Fruit fly (Drosophila melanogaster) whole organism, embryonic: ENCODE measurements around the gene SCaMC.

Source experiments
- Ada2b ChIP-seq: fragments of 200-800 bp; sonication (Bioruptor generic); IDR thresholded peaks from 2 replicates; pipeline ENCODE4 v1.3.6; 2022; ENCODE audit warnings: missing biosample characterization, missing genetic modification characterization
- Bgb ChIP-seq: fragments of 200-800 bp; sonication (Bioruptor generic); IDR thresholded peaks from 2 replicates; pipeline ENCODE4 v1.3.6; 2022; ENCODE audit warnings: missing biosample characterization, missing genetic modification characterization; ENCODE audit not compliant: partially characterized antibody
- CG10366 ChIP-seq: fragments of 200-800 bp; sonication (Bioruptor generic); IDR thresholded peaks from 2 replicates; pipeline ENCODE4 v1.3.6; 2022; ENCODE audit warnings: missing biosample characterization, missing genetic modification characterization
- CG11247 ChIP-seq: fragments of 200-800 bp; sonication (Bioruptor generic); IDR thresholded peaks from 2 replicates; pipeline ENCODE4 v1.3.6; 2022; ENCODE audit warnings: missing biosample characterization, missing genetic modification characterization
- CG11456 ChIP-seq: fragments of 200-800 bp; sonication (Bioruptor generic); IDR thresholded peaks from 3 replicates; pipeline ENCODE4 v1.3.6; 2022; ENCODE audit warnings: missing biosample characterization, missing genetic modification characterization
- CG11560 ChIP-seq: fragments of 200-800 bp; sonication (Bioruptor generic); IDR thresholded peaks from 3 replicates; pipeline ENCODE4 v1.3.6; 2022; ENCODE audit warnings: missing biosample characterization, missing genetic modification characterization
- CG14710 ChIP-seq: fragments of 200-800 bp; sonication (Bioruptor generic); optimal IDR thresholded peaks from 3 replicates; lab custom pipeline; 2019; ENCODE audit warnings: missing biosample characterization, mild to moderate bottlenecking, missing genetic modification characterization, moderate library complexity
- CG16813 ChIP-seq: fragments of 200-800 bp; sonication (Bioruptor generic); IDR thresholded peaks from 3 replicates; pipeline ENCODE4 v1.3.6; 2022; ENCODE audit warnings: missing biosample characterization, missing genetic modification characterization; ENCODE audit not compliant: partially characterized antibody
- CG17186 ChIP-seq: fragments of 200-800 bp; sonication (Bioruptor generic); optimal IDR thresholded peaks from 3 replicates; lab custom pipeline; 2017; ENCODE audit warnings: missing biosample characterization, missing genetic modification reagents, missing genetic modification characterization
- CG18262 ChIP-seq: fragments of 200-800 bp; optimal IDR thresholded peaks from 3 replicates; lab custom pipeline; 2019; ENCODE audit warnings: missing biosample characterization, mild to moderate bottlenecking, missing genetic modification characterization, moderate library complexity
- CG2116 ChIP-seq: fragments of 200-800 bp; sonication (Bioruptor generic); optimal IDR thresholded peaks from 3 replicates; lab custom pipeline; 2018; ENCODE audit warnings: missing biosample characterization, mild to moderate bottlenecking, missing genetic modification characterization
- CG34224 ChIP-seq: fragments of 200-800 bp; sonication (Bioruptor generic); IDR thresholded peaks from 3 replicates; pipeline ENCODE4 v1.3.6; 2022; ENCODE audit warnings: missing biosample characterization, missing genetic modification characterization; ENCODE audit not compliant: partially characterized antibody
- CG3847 ChIP-seq: fragments of 200-800 bp; sonication (Bioruptor generic); IDR thresholded peaks from 2 replicates; pipeline ENCODE4 v1.3.6; 2022; ENCODE audit warnings: missing biosample characterization, missing genetic modification characterization
- CG43689 ChIP-seq: fragments of 200-800 bp; sonication (Bioruptor generic); IDR thresholded peaks from 2 replicates; pipeline ENCODE4 v1.3.6; 2022; ENCODE audit warnings: missing biosample characterization, missing genetic modification characterization
- CG4617 ChIP-seq: fragments of 200-800 bp; sonication (Bioruptor generic); optimal IDR thresholded peaks from 3 replicates; lab custom pipeline; 2016; ENCODE audit warnings: missing biosample characterization, missing genetic modification characterization, borderline replicate concordance
- CG4854 ChIP-seq: fragments of 200-800 bp; sonication (Bioruptor generic); optimal IDR thresholded peaks from 2 replicates; lab custom pipeline; 2016; ENCODE audit warnings: missing biosample characterization, missing genetic modification characterization, inconsistent platforms
- CG6272 ChIP-seq: fragments of 200-800 bp; sonication (Bioruptor generic); IDR thresholded peaks from 2 replicates; pipeline ENCODE4 v1.3.6; 2022; ENCODE audit warnings: missing biosample characterization, missing genetic modification characterization
- CG9215 ChIP-seq: fragments of 200-800 bp; sonication (Bioruptor generic); IDR thresholded peaks from 2 replicates; pipeline ENCODE4 v1.3.6; 2022; ENCODE audit warnings: missing biosample characterization, missing genetic modification characterization
- CG9797 ChIP-seq: fragments of 200-800 bp; sonication (Bioruptor generic); optimal IDR thresholded peaks from 3 replicates; lab custom pipeline; 2018; ENCODE audit warnings: missing biosample characterization, mild to moderate bottlenecking, missing genetic modification characterization
- CHES-1-like ChIP-seq: fragments of 200-800 bp; sonication (Bioruptor generic); optimal IDR thresholded peaks from 2 replicates; lab custom pipeline; 2016; ENCODE audit warnings: missing biosample characterization, missing genetic modification characterization
- Gug ChIP-seq: fragments of 200-800 bp; sonication (Bioruptor generic); IDR thresholded peaks from 4 replicates; pipeline ENCODE4 v1.3.6; 2022; ENCODE audit warnings: missing biosample characterization, missing genetic modification characterization
- HmgD ChIP-seq: fragments of 200-800 bp; sonication (Bioruptor generic); optimal IDR thresholded peaks from 3 replicates; lab custom pipeline; 2016; ENCODE audit warnings: missing biosample characterization, missing genetic modification characterization
- Med ChIP-seq: fragments of 200-800 bp; sonication (Bioruptor generic); peaks from one replicate; lab custom pipeline; 2016; ENCODE audit warnings: missing biosample characterization, missing genetic modification characterization, mild to moderate bottlenecking, inconsistent platforms, moderate library complexity
- Myb ChIP-seq: fragments of 200-800 bp; sonication (Bioruptor generic); optimal IDR thresholded peaks from 2 replicates; lab custom pipeline; 2016; ENCODE audit warnings: missing biosample characterization, missing genetic modification characterization
- NFAT ChIP-seq: fragments of 200-800 bp; sonication (Bioruptor generic); IDR thresholded peaks from 2 replicates; pipeline ENCODE4 v1.3.6; 2022; ENCODE audit warnings: missing biosample characterization, missing genetic modification characterization
- Nf-YC ChIP-seq: fragments of 200-800 bp; optimal IDR thresholded peaks from 3 replicates; lab custom pipeline; 2019; ENCODE audit warnings: missing biosample characterization, mild to moderate bottlenecking, missing genetic modification characterization, moderate library complexity
- Rfx ChIP-seq: fragments of 200-800 bp; sonication (Bioruptor generic); IDR thresholded peaks from 2 replicates; pipeline ENCODE4 v1.3.6; 2022; ENCODE audit warnings: missing biosample characterization, missing genetic modification characterization
- Xrp1 ChIP-seq: fragments of 200-800 bp; sonication (Bioruptor generic); IDR thresholded peaks from 2 replicates; pipeline ENCODE4 v1.3.6; 2022; ENCODE audit warnings: missing biosample characterization, missing genetic modification characterization
- amos ChIP-seq: fragments of 200-800 bp; sonication (Bioruptor generic); IDR thresholded peaks from 2 replicates; pipeline ENCODE4 v1.3.6; 2022; ENCODE audit warnings: missing biosample characterization, missing genetic modification characterization; ENCODE audit not compliant: partially characterized antibody
- bbx ChIP-seq: fragments of 200-800 bp; sonication (Bioruptor generic); IDR thresholded peaks from 2 replicates; pipeline ENCODE4 v1.3.6; 2022; ENCODE audit warnings: missing biosample characterization, missing genetic modification characterization; ENCODE audit not compliant: partially characterized antibody
- chinmo ChIP-seq: fragments of 200-800 bp; sonication (Bioruptor generic); IDR thresholded peaks from 4 replicates; pipeline ENCODE4 v1.3.6; 2022; ENCODE audit warnings: missing biosample characterization, missing genetic modification characterization; ENCODE audit not compliant: partially characterized antibody
- chn ChIP-seq: fragments of 200-800 bp; sonication (Bioruptor generic); optimal IDR thresholded peaks from 2 replicates; lab custom pipeline; 2016; ENCODE audit warnings: missing biosample characterization, missing genetic modification characterization
- corto ChIP-seq: fragments of 200-800 bp; sonication (Bioruptor generic); optimal IDR thresholded peaks from 2 replicates; lab custom pipeline; 2016; ENCODE audit warnings: missing biosample characterization, mild to moderate bottlenecking, missing genetic modification characterization, moderate library complexity
- crc ChIP-seq: fragments of 200-800 bp; sonication (Bioruptor generic); optimal IDR thresholded peaks from 2 replicates; lab custom pipeline; 2016; ENCODE audit warnings: missing biosample characterization, missing genetic modification characterization
- crp ChIP-seq, 2 experiments: fragments of 200-800 bp; sonication (Bioruptor generic); optimal IDR thresholded peaks; 2 replicates in 1 of 2; 3 replicates in 1 of 2; lab custom pipeline; 2017; ENCODE audit warnings: missing biosample characterization in 2 of 2, missing genetic modification characterization in 2 of 2, mild to moderate bottlenecking in 1 of 2, moderate library complexity in 1 of 2
- fd96Cb ChIP-seq: fragments of 200-800 bp; sonication (Bioruptor generic); optimal IDR thresholded peaks from 2 replicates; lab custom pipeline; 2018; ENCODE audit warnings: missing biosample characterization, mild to moderate bottlenecking, missing genetic modification characterization, moderate library complexity
- gfzf ChIP-seq: fragments of 200-800 bp; sonication (Bioruptor generic); optimal IDR thresholded peaks from 2 replicates; lab custom pipeline; 2016; ENCODE audit warnings: missing biosample characterization, mild to moderate bottlenecking, missing genetic modification characterization, moderate library complexity
- hbn ChIP-seq: fragments of 200-800 bp; sonication (Bioruptor generic); IDR thresholded peaks from 2 replicates; pipeline ENCODE4 v1.3.6; 2022; ENCODE audit warnings: missing biosample characterization, missing genetic modification characterization; ENCODE audit not compliant: partially characterized antibody
- inv ChIP-seq: fragments of 200-800 bp; sonication (Bioruptor generic); IDR thresholded peaks from 2 replicates; pipeline ENCODE4 v1.3.6; 2022; ENCODE audit warnings: missing biosample characterization, missing genetic modification characterization; ENCODE audit not compliant: partially characterized antibody
- jigr1 ChIP-seq: fragments of 200-800 bp; sonication (Bioruptor generic); IDR thresholded peaks from 3 replicates; pipeline ENCODE4 v1.3.6; 2022; ENCODE audit warnings: missing biosample characterization, missing genetic modification characterization
- knrl ChIP-seq: fragments of 200-800 bp; sonication (Bioruptor generic); IDR thresholded peaks from 3 replicates; pipeline ENCODE4 v1.3.6; 2022; ENCODE audit warnings: missing biosample characterization, missing genetic modification characterization; ENCODE audit not compliant: partially characterized antibody
- lilli ChIP-seq: fragments of 200-800 bp; sonication (Bioruptor generic); optimal IDR thresholded peaks from 3 replicates; lab custom pipeline; 2016; ENCODE audit warnings: missing biosample characterization, missing genetic modification characterization
- nerfin-2 ChIP-seq: fragments of 200-800 bp; sonication (Bioruptor generic); IDR thresholded peaks from 2 replicates; pipeline ENCODE4 v1.3.6; 2022; ENCODE audit warnings: missing biosample characterization, missing genetic modification characterization; ENCODE audit not compliant: partially characterized antibody
- pho ChIP-seq: fragments of 200-800 bp; sonication (Bioruptor generic); optimal IDR thresholded peaks from 2 replicates; lab custom pipeline; 2016; ENCODE audit warnings: missing biosample characterization, missing genetic modification characterization
- ranshi ChIP-seq: fragments of 200-800 bp; sonication (Bioruptor generic); IDR thresholded peaks from 2 replicates; pipeline ENCODE4 v1.3.6; 2022; ENCODE audit warnings: missing biosample characterization, missing genetic modification characterization
- rib ChIP-seq: fragments of 200-800 bp; sonication (Bioruptor generic); IDR thresholded peaks from 2 replicates; pipeline ENCODE4 v1.3.6; 2022; ENCODE audit warnings: missing biosample characterization, missing genetic modification characterization
- sob ChIP-seq: fragments of 200-800 bp; sonication (Bioruptor generic); IDR thresholded peaks from 2 replicates; pipeline ENCODE4 v1.3.6; 2022; ENCODE audit warnings: missing biosample characterization, missing genetic modification characterization
- vnd ChIP-seq: fragments of 200-800 bp; sonication (Bioruptor generic); IDR thresholded peaks from 3 replicates; pipeline ENCODE4 v1.3.6; 2022; ENCODE audit warnings: missing biosample characterization, missing genetic modification characterization; ENCODE audit not compliant: partially characterized antibody
- vvl ChIP-seq: fragments of 200-800 bp; sonication (Bioruptor generic); IDR thresholded peaks from 2 replicates; pipeline ENCODE4 v1.3.6; 2022; ENCODE audit warnings: missing biosample characterization, missing genetic modification characterization

SCaMC gene

DNA sequence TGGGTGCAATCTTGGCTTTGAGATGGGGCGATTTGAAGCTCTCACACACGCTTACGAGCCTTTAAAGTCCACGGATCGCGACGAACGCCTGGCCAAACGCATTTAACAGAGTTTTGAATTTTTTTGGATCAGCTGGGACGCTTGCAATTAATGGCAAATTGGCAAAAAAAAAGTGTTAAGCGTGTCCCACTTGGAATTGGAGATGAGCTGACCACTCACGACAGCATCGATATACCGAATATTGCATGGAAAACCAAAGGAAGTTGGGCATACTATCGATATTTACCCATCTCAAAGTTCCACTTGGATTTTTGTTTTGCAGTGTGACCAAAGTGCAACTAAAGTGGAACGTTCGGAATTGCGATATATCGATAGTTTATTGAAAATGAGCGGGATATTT, 2.7 kb upstream of the SCaMC start, which contains the start of gene ArfGAP1 (continued):
- TF ChIP-seq Med (GFP tag; lab: Kevin White, UChicago) (peak; percentile 23), HmgD (GFP tag; lab: Kevin White, UChicago) (no peak), crp (GFP tag; optimal IDR thresholded peaks at IDR 0.05; lab: Kevin White, UChicago) (peak in 1 of 2 experiments; percentile 18), pho (no peak), gfzf (peak; percentile 43), CG4854 (GFP tag; lab: Kevin White, UChicago) (no peak), Nf-YC (tag; lab: Kevin White, UChicago) (no peak), CG11456 (GFP tag; lab: Robert Waterston, UW) (peak; percentile 28; the same call in 1 of the 3 replicates), Rfx (GFP tag; lab: Robert Waterston, UW) (peak; percentile 73), CG9797 (peak; percentile 24), CG11560 (tag; lab: Robert Waterston, UW) (peak; percentile 14; the same call in 1 of the 3 replicates), CG17186 (GFP tag; lab: Kevin White, UChicago) (no peak), CG3847 (GFP tag; lab: Robert Waterston, UW) (peak; percentile 53), nerfin-2 (GFP tag; lab: Robert Waterston, UW) (peak; percentile 90), Myb (GFP tag; lab: Kevin White, UChicago) (peak; percentile 37), lilli (GFP tag; lab: Kevin White, UChicago) (peak; percentile 3), CG4617 (GFP tag; lab: Kevin White, UChicago) (peak; percentile 59), corto (GFP tag; lab: Kevin White, UChicago) (no peak), bbx (peak; percentile 97), CG16813 (GFP tag; lab: Robert Waterston, UW) (peak; percentile 96), CG43689 (GFP tag; lab: Robert Waterston, UW) (no peak), Bgb (GFP tag; lab: Robert Waterston, UW) (peak; percentile 98), chn (GFP tag; lab: Kevin White, UChicago) (no peak), knrl (peak; percentile 96), chinmo (GFP tag; lab: Robert Waterston, UW) (peak; percentile 97), vnd (GFP tag; lab: Robert Waterston, UW) (peak; percentile 92), Ada2b (GFP tag; lab: Robert Waterston, UW) (peak; percentile 29; the same call in 1 of the 2 replicates), crc (GFP tag; lab: Kevin White, UChicago) (no peak), inv (peak; percentile 94), CG6272 (GFP tag; lab: Robert Waterston, UW) (peak; percentile 40; the same call in 1 of the 2 replicates), rib (GFP tag; lab: Robert Waterston, UW) (peak; percentile 57; the same call in 1 of the 2 replicates), NFAT (GFP tag; lab: Robert Waterston, UW) (0 out of 2 replicates have a peak, but pooled peaks have one; percentile 24), CG18262 (tag; lab: Kevin White, UChicago) (no peak), CG34224 (GFP tag; lab: Robert Waterston, UW) (peak; percentile 97), ranshi (GFP tag; lab: Robert Waterston, UW) (peak; percentile 21; the same call in 1 of the 2 replicates), hbn (GFP tag; lab: Robert Waterston, UW) (peak; percentile 97), CG14710 (tag; lab: Kevin White, UChicago) (peak; percentile 10), sob (GFP tag; lab: Robert Waterston, UW) (0 out of 2 replicates have a peak, but pooled peaks have one; percentile 17), Gug (peak; percentile 47; the same call in 1 of the 4 replicates), vvl (GFP tag; lab: Robert Waterston, UW) (peak; percentile 45), CHES-1-like (GFP tag; lab: Kevin White, UChicago) (peak; percentile 3), CG11247 (GFP tag; lab: Robert Waterston, UW) (peak; percentile 33; the same call in 1 of the 2 replicates), Xrp1 (GFP tag; lab: Robert Waterston, UW) (no peak), jigr1 (no peak), CG10366 (GFP tag; lab: Robert Waterston, UW) (no peak), CG2116 (peak; percentile 37), fd96Cb (tag; lab: Kevin White, UChicago) (no peak), amos (GFP tag; lab: Robert Waterston, UW) (peak; percentile 98), CG9215 (GFP tag; lab: Robert Waterston, UW) (peak; percentile 6; the same call in 1 of the 2 replicates)
